Fruit fly (Drosophila melanogaster) whole organism, embryonic: ENCODE results near the gene Snr1.

ENCODE experiments used
- Aef1 ChIP-seq: fragments of 200-800 bp; sonication (Bioruptor generic); IDR thresholded peaks from 3 replicates; pipeline ENCODE4 v1.3.6; 2022; ENCODE audit warnings: missing biosample characterization, missing genetic modification characterization
- Awh ChIP-seq: fragments of 200-800 bp; sonication (Bioruptor generic); IDR thresholded peaks from 2 replicates; pipeline ENCODE4, ENCODE4 v1.3.6; 2022; ENCODE audit warnings: missing biosample characterization, missing genetic modification characterization
- Bteb2 ChIP-seq: fragments of 200-800 bp; sonication (Bioruptor generic); optimal IDR thresholded peaks from 2 replicates; lab custom pipeline; 2016; ENCODE audit warnings: missing biosample characterization, missing genetic modification characterization
- CG10366 ChIP-seq: fragments of 200-800 bp; sonication (Bioruptor generic); IDR thresholded peaks from 2 replicates; pipeline ENCODE4 v1.3.6; 2022; ENCODE audit warnings: missing biosample characterization, missing genetic modification characterization
- CG13624 ChIP-seq: fragments of 200-800 bp; sonication (Bioruptor generic); optimal IDR thresholded peaks from 2 replicates; lab custom pipeline; 2016; ENCODE audit warnings: missing biosample characterization, missing genetic modification characterization
- CG16813 ChIP-seq: fragments of 200-800 bp; sonication (Bioruptor generic); IDR thresholded peaks from 3 replicates; pipeline ENCODE4 v1.3.6; 2022; ENCODE audit warnings: missing biosample characterization, missing genetic modification characterization; ENCODE audit not compliant: partially characterized antibody
- CG17385 ChIP-seq: fragments of 200-800 bp; sonication (Bioruptor generic); optimal IDR thresholded peaks from 3 replicates; lab custom pipeline; 2018; ENCODE audit warnings: missing biosample characterization, mild to moderate bottlenecking, missing genetic modification characterization
- CG17612 ChIP-seq: fragments of 200-800 bp; sonication (Bioruptor generic); IDR thresholded peaks from 2 replicates; pipeline ENCODE4 v1.3.6; 2022; ENCODE audit warnings: missing biosample characterization, missing genetic modification characterization
- CG1832 ChIP-seq: fragments of 200-800 bp; sonication (Bioruptor generic); optimal IDR thresholded peaks from 2 replicates; lab custom pipeline; 2017; ENCODE audit warnings: missing biosample characterization, mild to moderate bottlenecking, missing genetic modification characterization, inconsistent platforms
- CG18476 ChIP-seq: fragments of 200-800 bp; sonication (Bioruptor generic); optimal IDR thresholded peaks from 2 replicates; lab custom pipeline; 2016; ENCODE audit warnings: missing biosample characterization, mild to moderate bottlenecking, missing genetic modification characterization
- CG31224 ChIP-seq: fragments of 200-800 bp; sonication (Bioruptor generic); IDR thresholded peaks from 2 replicates; pipeline ENCODE4 v1.3.6; 2022; ENCODE audit warnings: missing biosample characterization, missing genetic modification characterization
- CG32532 ChIP-seq: fragments of 200-800 bp; sonication (Bioruptor generic); IDR thresholded peaks from 2 replicates; pipeline ENCODE4 v1.3.6; 2022; ENCODE audit warnings: missing biosample characterization, missing genetic modification characterization
- CG4328 ChIP-seq: fragments of 200-800 bp; sonication (Bioruptor generic); optimal IDR thresholded peaks from 3 replicates; lab custom pipeline; 2017; ENCODE audit warnings: missing biosample characterization, missing genetic modification reagents, missing genetic modification characterization
- CG4707 ChIP-seq: fragments of 200-800 bp; sonication (Bioruptor generic); optimal IDR thresholded peaks from 2 replicates; lab custom pipeline; 2018; ENCODE audit warnings: missing biosample characterization, mild to moderate bottlenecking, missing genetic modification characterization, moderate library complexity
- CG6765 ChIP-seq: fragments of 200-800 bp; sonication (Bioruptor generic); optimal IDR thresholded peaks from 3 replicates; lab custom pipeline; 2017; ENCODE audit warnings: missing biosample characterization, mild to moderate bottlenecking, missing genetic modification characterization
- CG7357 ChIP-seq: fragments of 200-800 bp; sonication (Bioruptor generic); IDR thresholded peaks from 3 replicates; pipeline ENCODE4 v1.3.6; 2022; ENCODE audit warnings: missing biosample characterization, missing genetic modification characterization
- CG7987 ChIP-seq: fragments of 200-800 bp; sonication (Bioruptor generic); optimal IDR thresholded peaks from 2 replicates; lab custom pipeline; 2018; ENCODE audit warnings: missing biosample characterization, mild to moderate bottlenecking, missing genetic modification characterization, moderate library complexity
- CG8478 ChIP-seq: fragments of >200 bp; optimal IDR thresholded peaks from 2 replicates; lab custom pipeline; 2018
- CG9215 ChIP-seq: fragments of 200-800 bp; sonication (Bioruptor generic); IDR thresholded peaks from 2 replicates; pipeline ENCODE4 v1.3.6; 2022; ENCODE audit warnings: missing biosample characterization, missing genetic modification characterization
- CG9797 ChIP-seq: fragments of 200-800 bp; sonication (Bioruptor generic); optimal IDR thresholded peaks from 3 replicates; lab custom pipeline; 2018; ENCODE audit warnings: missing biosample characterization, mild to moderate bottlenecking, missing genetic modification characterization
- Deaf1 ChIP-seq: fragments of 200-800 bp; optimal IDR thresholded peaks from 3 replicates; lab custom pipeline; 2019; ENCODE audit warnings: missing biosample characterization, mild to moderate bottlenecking, missing genetic modification characterization, moderate library complexity
- Dek ChIP-seq: fragments of 200-800 bp; sonication (Bioruptor generic); optimal IDR thresholded peaks from 3 replicates; lab custom pipeline; 2019; ENCODE audit warnings: missing biosample characterization, mild to moderate bottlenecking, missing genetic modification characterization, moderate library complexity
- E2f1 ChIP-seq: fragments of 200-800 bp; sonication (Bioruptor generic); IDR thresholded peaks from 2 replicates; pipeline ENCODE4 v1.3.6; 2022; ENCODE audit warnings: missing biosample characterization, missing genetic modification characterization
- Elba2 ChIP-seq: fragments of 200-800 bp; sonication (Bioruptor generic); optimal IDR thresholded peaks from 3 replicates; lab custom pipeline; 2016; ENCODE audit warnings: missing biosample characterization, missing genetic modification characterization
- Fer1 ChIP-seq: fragments of 200-800 bp; sonication (Bioruptor generic); optimal IDR thresholded peaks from 2 replicates; lab custom pipeline; 2017; ENCODE audit warnings: missing biosample characterization, mild to moderate bottlenecking, missing genetic modification characterization
- Gsc ChIP-seq: fragments of 200-800 bp; sonication (Bioruptor generic); IDR thresholded peaks from 2 replicates; pipeline ENCODE4 v1.3.6; 2022; ENCODE audit warnings: missing biosample characterization, missing genetic modification characterization
- Hmx ChIP-seq: fragments of 200-800 bp; sonication (Bioruptor generic); optimal IDR thresholded peaks from 2 replicates; lab custom pipeline; 2016; ENCODE audit warnings: missing biosample characterization, missing genetic modification characterization
- Lim3 ChIP-seq: fragments of 200-800 bp; sonication (Bioruptor generic); IDR thresholded peaks from 2 replicates; pipeline ENCODE4 v1.3.6; 2022; ENCODE audit warnings: missing biosample characterization, missing genetic modification characterization
- Lpt ChIP-seq: fragments of >200 bp; optimal IDR thresholded peaks from 2 replicates; lab custom pipeline; 2018; ENCODE audit warnings: missing biosample characterization, missing genetic modification characterization
- Myb ChIP-seq: fragments of 200-800 bp; sonication (Bioruptor generic); optimal IDR thresholded peaks from 2 replicates; lab custom pipeline; 2016; ENCODE audit warnings: missing biosample characterization, missing genetic modification characterization
- NC2α ChIP-seq: fragments of 200-800 bp; sonication (Bioruptor generic); optimal IDR thresholded peaks from 2 replicates; lab custom pipeline; 2016; ENCODE audit warnings: missing biosample characterization, missing genetic modification characterization
- NC2β ChIP-seq: fragments of 200-800 bp; sonication (Bioruptor generic); optimal IDR thresholded peaks from 2 replicates; lab custom pipeline; 2016; ENCODE audit warnings: missing biosample characterization, missing genetic modification characterization
- Neu2 ChIP-seq: fragments of 200-800 bp; sonication (Bioruptor generic); optimal IDR thresholded peaks from 3 replicates; lab custom pipeline; 2016; ENCODE audit warnings: missing biosample characterization, missing genetic modification characterization, borderline replicate concordance
- Ptx1 ChIP-seq: fragments of 200-800 bp; sonication (Bioruptor generic); IDR thresholded peaks from 2 replicates; pipeline ENCODE4 v1.3.6; 2022; ENCODE audit warnings: missing biosample characterization, missing genetic modification characterization
- TFAM ChIP-seq: fragments of 200-800 bp; sonication (Bioruptor generic); optimal IDR thresholded peaks from 2 replicates; lab custom pipeline; 2017; ENCODE audit warnings: missing biosample characterization, missing genetic modification characterization, inconsistent platforms
- btn ChIP-seq: fragments of 200-800 bp; sonication (Bioruptor generic); optimal IDR thresholded peaks from 2 replicates; lab custom pipeline; 2016; ENCODE audit warnings: missing biosample characterization, missing genetic modification characterization
- dati ChIP-seq: fragments of 200-800 bp; sonication (Bioruptor generic); IDR thresholded peaks from 2 replicates; pipeline ENCODE4 v1.3.6; 2022; ENCODE audit warnings: missing biosample characterization, missing genetic modification characterization
- gcm2 ChIP-seq: fragments of 200-800 bp; sonication (Bioruptor generic); optimal IDR thresholded peaks from 2 replicates; lab custom pipeline; 2016; ENCODE audit warnings: missing biosample characterization, missing genetic modification characterization
- hbn ChIP-seq: fragments of 200-800 bp; sonication (Bioruptor generic); IDR thresholded peaks from 2 replicates; pipeline ENCODE4 v1.3.6; 2022; ENCODE audit warnings: missing biosample characterization, missing genetic modification characterization; ENCODE audit not compliant: partially characterized antibody
- jumu ChIP-seq: fragments of 200-800 bp; sonication (Bioruptor generic); optimal IDR thresholded peaks from 3 replicates; lab custom pipeline; 2016; ENCODE audit warnings: missing biosample characterization, missing genetic modification characterization
- kni ChIP-seq: fragments of 200-800 bp; sonication (Bioruptor generic); optimal IDR thresholded peaks from 3 replicates; lab custom pipeline; 2017; ENCODE audit warnings: mild to moderate bottlenecking, missing biosample characterization, missing genetic modification reagents, missing genetic modification characterization
- lola ChIP-seq, 3 experiments: fragments of >200 bp in 2 of 3; fragments of 200-800 bp in 1 of 3; sonication (Bioruptor generic) in 1 of 3; optimal IDR thresholded peaks; 2 replicates each; lab custom pipeline; 2017 to 2019; ENCODE audit warnings: missing biosample characterization in 3 of 3, missing genetic modification characterization in 3 of 3, mild to moderate bottlenecking in 1 of 3, moderate library complexity in 1 of 3
- maf-S ChIP-seq: fragments of 200-800 bp; sonication (Bioruptor generic); optimal IDR thresholded peaks from 2 replicates; lab custom pipeline; 2016; ENCODE audit warnings: missing biosample characterization, missing genetic modification characterization
- nerfin-1 ChIP-seq: fragments of 200-800 bp; sonication (Bioruptor generic); optimal IDR thresholded peaks from 3 replicates; lab custom pipeline; 2019; ENCODE audit warnings: missing biosample characterization, mild to moderate bottlenecking, missing genetic modification characterization, moderate library complexity
- nom ChIP-seq: fragments of 200-800 bp; sonication (Bioruptor generic); optimal IDR thresholded peaks from 2 replicates; lab custom pipeline; 2017; ENCODE audit warnings: missing biosample characterization, missing genetic modification characterization, mild to moderate bottlenecking, moderate library complexity, missing genetic modification reagents
- oc ChIP-seq: fragments of 200-800 bp; sonication (Bioruptor generic); optimal IDR thresholded peaks from 2 replicates; lab custom pipeline; 2018; ENCODE audit warnings: missing biosample characterization, mild to moderate bottlenecking, missing genetic modification characterization, moderate library complexity
- pfk ChIP-seq: fragments of 200-800 bp; sonication (Bioruptor generic); optimal IDR thresholded peaks from 2 replicates; lab custom pipeline; 2018; ENCODE audit warnings: missing biosample characterization, mild to moderate bottlenecking, missing genetic modification characterization, moderate library complexity
- sima ChIP-seq: fragments of 200-800 bp; sonication (Bioruptor generic); optimal IDR thresholded peaks from 2 replicates; lab custom pipeline; 2016; ENCODE audit warnings: missing biosample characterization, missing genetic modification characterization
- sna ChIP-seq: fragments of 200-800 bp; sonication (Bioruptor generic); IDR thresholded peaks from 2 replicates; pipeline ENCODE4 v1.3.6; 2022; ENCODE audit warnings: missing biosample characterization, missing genetic modification characterization; ENCODE audit not compliant: partially characterized antibody
- stc ChIP-seq: fragments of 200-800 bp; sonication (Bioruptor generic); IDR thresholded peaks from 2 replicates; pipeline ENCODE4 v1.3.6; 2022; ENCODE audit warnings: missing biosample characterization, missing genetic modification characterization
- trh ChIP-seq: fragments of 200-800 bp; sonication (Bioruptor generic); optimal IDR thresholded peaks from 2 replicates; lab custom pipeline; 2016; ENCODE audit warnings: missing biosample characterization, missing genetic modification characterization
- zen ChIP-seq: fragments of 200-800 bp; sonication (Bioruptor generic); optimal IDR thresholded peaks from 3 replicates; lab custom pipeline; 2018; ENCODE audit warnings: missing biosample characterization, mild to moderate bottlenecking, missing genetic modification characterization, moderate library complexity

Snr1 gene

DNA sequence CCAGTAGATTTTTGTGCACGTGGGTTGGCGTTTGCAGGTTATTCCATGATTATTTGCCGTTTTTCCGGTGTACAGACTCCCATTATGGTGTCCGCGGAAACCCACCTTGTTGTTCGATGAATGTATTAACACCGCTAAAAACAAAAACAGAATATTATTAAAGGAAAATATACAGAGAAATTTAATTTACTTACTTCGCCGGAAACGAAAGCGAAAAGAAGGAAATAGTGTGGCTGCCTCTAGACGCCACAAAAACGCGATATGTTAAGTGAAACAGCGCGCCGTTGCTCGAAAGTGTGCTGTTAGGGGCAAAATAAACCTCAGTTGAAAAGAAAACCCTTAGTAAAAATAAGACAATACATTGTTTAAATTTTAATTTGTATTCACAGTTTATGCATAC, 3.9 kb upstream of the Snr1 start, which contains the start of gene RpL35A (continued):
- TF ChIP-seq CG31224 (no peak), btn (peak; percentile 61), dati (GFP tag; lab: Robert Waterston, UW) (no peak; the same call in 1 of the 2 replicates), Elba2 (no peak), Myb (peak; percentile 46), Bteb2 (GFP tag; lab: Kevin White, UChicago) (peak; percentile 63), sima (GFP tag; lab: Kevin White, UChicago) (peak; percentile 12), CG9797 (GFP tag; lab: Kevin White, UChicago) (peak; percentile 81), TFAM (GFP tag; lab: Kevin White, UChicago) (peak; percentile 60), lola (GFP tag; optimal IDR thresholded peaks at IDR 0.05; lab: Kevin White, UChicago) (no peak), E2f1 (GFP tag; lab: Robert Waterston, UW) (peak; percentile 49; the same call in 1 of the 2 replicates), NC2β (GFP tag; lab: Kevin White, UChicago) (peak; percentile 93), Lpt (GFP tag; lab: Kevin White, UChicago) (no peak), CG7357 (GFP tag; lab: Robert Waterston, UW) (no peak), Dek (tag; lab: Kevin White, UChicago) (peak; percentile 42), CG13624 (GFP tag; lab: Kevin White, UChicago) (peak; percentile 61), CG10366 (GFP tag; lab: Robert Waterston, UW) (peak; percentile 34; the same call in 1 of the 2 replicates), pfk (peak; percentile 79), CG9215 (no peak), CG7987 (peak; percentile 94), CG6765 (GFP tag; lab: Kevin White, UChicago) (peak; percentile 94), Deaf1 (tag; lab: Kevin White, UChicago) (peak; percentile 17), CG1832 (GFP tag; lab: Kevin White, UChicago) (no peak), Hmx (GFP tag; lab: Kevin White, UChicago) (no peak), kni (GFP tag; lab: Kevin White, UChicago) (peak; percentile 74), Aef1 (GFP tag; lab: Robert Waterston, UW) (no peak), sna (GFP tag; lab: Robert Waterston, UW) (no peak), CG18476 (GFP tag; lab: Kevin White, UChicago) (peak; percentile 26), Neu2 (GFP tag; lab: Kevin White, UChicago) (peak; percentile 19), Awh (GFP tag; lab: Robert Waterston, UW) (peak; percentile 55; the same call in 1 of the 2 replicates), jumu (GFP tag; lab: Kevin White, UChicago) (no peak), Ptx1 (GFP tag; lab: Robert Waterston, UW) (no peak), zen (peak; percentile 50), oc (tag; lab: Kevin White, UChicago) (no peak), maf-S (GFP tag; lab: Kevin White, UChicago) (peak; percentile 45), Gsc (GFP tag; lab: Robert Waterston, UW) (no peak), CG17385 (GFP tag; lab: Kevin White, UChicago) (peak; percentile 79), Fer1 (peak; percentile 90), CG4707 (GFP tag; lab: Kevin White, UChicago) (peak; percentile 87), CG4328 (GFP tag; lab: Kevin White, UChicago) (peak; percentile 83), CG17612 (GFP tag; lab: Robert Waterston, UW) (no peak), CG16813 (GFP tag; lab: Robert Waterston, UW) (no peak), stc (GFP tag; lab: Robert Waterston, UW) (peak; percentile 69), nom (GFP tag; lab: Kevin White, UChicago) (peak; percentile 85), NC2α (GFP tag; lab: Kevin White, UChicago) (peak; percentile 15), hbn (no peak), trh (GFP tag; lab: Kevin White, UChicago) (peak; percentile 11), CG8478 (lab: Kevin White, UChicago) (no peak), Lim3 (GFP tag; lab: Robert Waterston, UW) (no peak), CG32532 (GFP tag; lab: Robert Waterston, UW) (peak; percentile 73), gcm2 (GFP tag; lab: Kevin White, UChicago) (peak; percentile 38), nerfin-1 (peak; percentile 64)
